Worm (Caenorhabditis elegans): ENCODE results near the gene rab-3.

ce11 chrII:5735744-5736143 lies 8.1 kb upstream of the rab-3 start:
- TF ChIP-seq unc-62 (GFP tag; optimal IDR thresholded peaks at IDR 0.05 in 1 of 2) (peak in 1 of 2 experiments; percentile 1), unc-62 (tag; optimal IDR thresholded peaks at IDR 0.05) (no peak), vab-7 (GFP tag; IDR thresholded peaks at IDR 0.05) (no peak), pha-4 (GFP tag; IDR thresholded peaks at IDR 0.05) (no peak), pha-4 (tag; optimal IDR thresholded peaks at IDR 0.05) (no peak)
